Worm (Caenorhabditis elegans) whole organism, late embryonic: ENCODE measurements around the gene F33E11.2.

Experiments
- ets-4 ChIP-seq: sonication (generic microtip); optimal IDR thresholded peaks from 2 replicates; lab custom pipeline; 2016; ENCODE audit warnings: missing genetic modification characterization, missing compliant biosample characterization
- madf-2 ChIP-seq: sonication (generic microtip); optimal IDR thresholded peaks from 2 replicates; lab custom pipeline; 2017; ENCODE audit warnings: missing genetic modification characterization, missing compliant biosample characterization
- nhr-11 ChIP-seq: fragments of 150-350 bp; optimal IDR thresholded peaks from 2 replicates; lab custom pipeline; 2014; ENCODE audit warnings: missing biosample characterization, missing genetic modification characterization

ce11 chrV:298395-298794 lies 648 bp downstream of the F33E11.2 start:
- no peak for TF ChIP-seq nhr-11
- TF ChIP-seq ets-4 = no peak
- TF ChIP-seq madf-2 (tag; lab: Kevin White, UChicago) = no peak
